Fruit fly (Drosophila melanogaster): ENCODE measurements around the gene CG7992.

- TF ChIP-seq h (optimal IDR thresholded peaks at IDR 0.05) (no peak), psq (optimal IDR thresholded peaks at IDR 0.05) (no peak), Myc (optimal IDR thresholded peaks at IDR 0.05) (no peak)
Measured at dm6 chrX:19220963-19221572, 26.0 kb downstream of the CG7992 start.
